Worm (Caenorhabditis elegans): ENCODE results near the gene acbp-7.

DNA sequence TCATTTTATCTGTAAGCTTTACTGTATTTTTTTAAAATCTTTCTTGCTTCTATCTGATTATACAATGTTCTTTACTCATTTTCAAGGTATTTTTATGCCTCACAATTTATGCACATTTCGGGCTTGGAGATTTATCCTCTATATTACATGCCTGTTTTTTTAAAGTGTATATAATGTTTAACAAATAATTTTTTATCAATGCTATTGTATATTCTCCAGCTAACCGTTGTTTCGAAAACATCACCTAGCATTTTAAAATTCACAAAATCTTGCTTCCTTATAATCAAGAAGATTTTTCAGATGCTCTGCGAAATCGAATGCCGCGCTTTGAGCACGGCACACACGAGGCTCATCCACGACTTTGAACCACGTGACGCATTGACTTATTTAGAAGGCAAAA is 14.5 kb downstream of the acbp-7 start, which contains the start of gene ced-4:
- TF ChIP-seq med-1 (GFP tag; optimal IDR thresholded peaks at IDR 0.05; ENCODE audit: insufficient read depth) (no peak), flt-1 (GFP tag; IDR thresholded peaks at IDR 0.05) (no peak), ref-1 (GFP tag; conservative IDR thresholded peaks at IDR 0.05) (no peak), T22C8.4 (GFP tag; IDR thresholded peaks at IDR 0.05) (no peak), cog-1 (tag; optimal IDR thresholded peaks at IDR 0.05) (no peak), tab-1 (GFP tag; IDR thresholded peaks at IDR 0.05) (no peak)
